Worm (Caenorhabditis elegans): ENCODE data around the gene him-3.

Gene him-3

ce11 chrIV:6977089-6977558 lies at the start of gene him-3, which contains the start of gene pgl-1:
Gene him-3 (plus strand): TSS chrIV:6977508.
Gene pgl-1 (minus strand): TSS chrIV:6977318.
- TF ChIP-seq unc-39 (tag; optimal IDR thresholded peaks at IDR 0.05) (no peak), lin-39 (tag; optimal IDR thresholded peaks at IDR 0.05) (no peak)

DNA sequence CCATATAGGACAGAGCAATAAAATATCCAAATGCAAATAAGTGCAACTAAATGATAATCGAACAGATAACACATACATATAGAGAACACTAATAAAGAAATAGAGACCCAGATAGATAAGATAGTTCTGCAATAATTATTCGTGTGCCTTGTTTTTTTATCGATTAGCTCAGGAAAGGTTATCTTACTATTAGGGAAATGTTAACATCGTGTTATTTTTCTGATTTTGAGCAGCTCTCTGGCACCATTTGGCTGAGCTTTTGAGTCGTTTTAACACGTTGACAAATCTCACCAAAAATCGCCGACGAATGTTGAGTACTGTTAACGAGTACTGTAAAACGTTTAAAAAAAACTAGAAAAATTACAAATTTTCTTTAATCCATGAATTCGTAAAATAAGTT lies 48.9 kb upstream of the him-3 start, which contains the start of gene cest-6:
cest-6 (minus strand) TSS at position 101 of the 400 bp plus-strand sequence.
- TF ChIP-seq hmg-11 (tag; optimal IDR thresholded peaks at IDR 0.05) (no peak), mml-1 (tag; optimal IDR thresholded peaks at IDR 0.05) (no peak), lin-39 (tag; optimal IDR thresholded peaks at IDR 0.05) (no peak), eor-1 (tag; optimal IDR thresholded peaks at IDR 0.05) (no peak), sea-2 (GFP tag; optimal IDR thresholded peaks at IDR 0.05) (no peak), ceh-16 (tag; optimal IDR thresholded peaks at IDR 0.05) (no peak)

ce11 chrIV:6937548-6937947 lies 39.8 kb upstream of the him-3 start, which contains the start of gene npr-12:
Gene npr-12 (minus strand): TSS chrIV:6937648.
- TF ChIP-seq lin-15B (tag; optimal IDR thresholded peaks at IDR 0.05) (no peak), nhr-25 (tag; optimal IDR thresholded peaks at IDR 0.05) (no peak), ceh-16 (tag; optimal IDR thresholded peaks at IDR 0.05) (no peak), ceh-9 (tag; optimal IDR thresholded peaks at IDR 0.05) (no peak), zag-1 (tag; optimal IDR thresholded peaks at IDR 0.05) (no peak), ztf-4 (tag; optimal IDR thresholded peaks at IDR 0.05) (no peak), pqm-1 (tag; optimal IDR thresholded peaks at IDR 0.05) (no peak), pha-4 (tag; optimal IDR thresholded peaks at IDR 0.05) (no peak), nhr-77 (tag; optimal IDR thresholded peaks at IDR 0.05) (no peak), egl-27 (tag; optimal IDR thresholded peaks at IDR 0.05) (no peak), snpc-4 (tag; optimal IDR thresholded peaks at IDR 0.05) (no peak), lsy-12 (tag; optimal IDR thresholded peaks at IDR 0.05) (no peak), fos-1 (tag; optimal IDR thresholded peaks at IDR 0.05) (no peak), nfya-1 (tag; optimal IDR thresholded peaks at IDR 0.05; ENCODE audit: insufficient read depth) (no peak), eor-1 (tag; optimal IDR thresholded peaks at IDR 0.05) (no peak), ztf-11 (tag; optimal IDR thresholded peaks at IDR 0.05) (no peak), egl-5 (tag; optimal IDR thresholded peaks at IDR 0.05) (no peak), ceh-82 (tag; optimal IDR thresholded peaks at IDR 0.05) (no peak), nhr-23 (tag; optimal IDR thresholded peaks at IDR 0.05) (no peak), tbx-2 (tag; optimal IDR thresholded peaks at IDR 0.05) (no peak)

DNA sequence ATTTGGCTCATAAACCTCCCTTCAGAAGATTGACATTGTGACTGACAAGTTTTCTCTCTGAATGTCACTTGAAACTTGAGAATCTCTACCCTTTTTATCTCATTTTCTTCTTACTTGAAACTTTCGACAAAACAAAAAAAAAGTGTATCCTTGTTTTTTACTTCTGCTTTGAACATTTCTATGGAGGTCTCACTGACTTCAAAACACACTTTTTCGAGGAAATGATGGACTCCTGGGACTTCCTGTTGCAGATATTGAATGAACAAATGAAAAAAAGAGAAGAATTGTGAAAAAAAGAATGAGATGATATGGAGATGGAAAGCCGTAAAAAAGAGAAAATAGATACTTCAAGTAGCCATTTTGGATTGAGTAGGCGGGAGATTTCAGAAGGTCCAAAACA lies 36.2 kb upstream of the him-3 start:
- peak; percentile 62 for TF ChIP-seq fkh-10 (GFP tag; optimal IDR thresholded peaks at IDR 0.05)
- no peak for TF ChIP-seq nhr-25 (tag; optimal IDR thresholded peaks at IDR 0.05)

ce11 chrIV:6946832-6947231 lies 30.5 kb upstream of the him-3 start:
- peak; percentile 7 for TF ChIP-seq lin-39 (tag; optimal IDR thresholded peaks at IDR 0.05)
- TF ChIP-seq nhr-77 (tag; optimal IDR thresholded peaks at IDR 0.05), result no peak
- TF ChIP-seq nfya-1 (tag; optimal IDR thresholded peaks at IDR 0.05; ENCODE audit: insufficient read depth), result peak; percentile 22
- TF ChIP-seq hmg-11 (tag; optimal IDR thresholded peaks at IDR 0.05), result no peak
- TF ChIP-seq unc-62 (GFP tag; optimal IDR thresholded peaks at IDR 0.05), result no peak

- TF ChIP-seq fos-1 (tag; optimal IDR thresholded peaks at IDR 0.05) (no peak), lsy-12 (tag; optimal IDR thresholded peaks at IDR 0.05) (no peak), ceh-82 (tag; optimal IDR thresholded peaks at IDR 0.05) (no peak), nhr-12 (tag; optimal IDR thresholded peaks at IDR 0.05) (no peak), ceh-9 (tag; optimal IDR thresholded peaks at IDR 0.05) (no peak), elt-2 (tag; optimal IDR thresholded peaks at IDR 0.05) (no peak), nhr-11 (tag; optimal IDR thresholded peaks at IDR 0.05) (no peak), ZK546.5 (tag; optimal IDR thresholded peaks at IDR 0.05) (no peak), nhr-77 (tag; optimal IDR thresholded peaks at IDR 0.05) (no peak), nhr-76 (tag; optimal IDR thresholded peaks at IDR 0.05) (no peak), nhr-23 (tag; optimal IDR thresholded peaks at IDR 0.05) (no peak), egl-5 (tag; optimal IDR thresholded peaks at IDR 0.05) (no peak)
Measured at ce11 chrIV:6951259-6951658, 26.0 kb upstream of the him-3 start.

Data from whole organism, L3 larva.